Fruit fly (Drosophila melanogaster) whole organism, embryonic: Measurements from ENCODE around the gene CG15414.

Source experiments
- Ada2b ChIP-seq: fragments of 200-800 bp; sonication (Bioruptor generic); IDR thresholded peaks from 2 replicates; pipeline ENCODE4 v1.3.6; 2022; ENCODE audit warnings: missing biosample characterization, missing genetic modification characterization
- Atf3 ChIP-seq: fragments of 200-800 bp; sonication (Bioruptor generic); optimal IDR thresholded peaks from 3 replicates; lab custom pipeline; 2016; ENCODE audit warnings: missing biosample characterization, missing genetic modification characterization
- CG10321 ChIP-seq: fragments of 200-800 bp; sonication (Bioruptor generic); IDR thresholded peaks from 2 replicates; pipeline ENCODE4 v1.3.6; 2022; ENCODE audit warnings: missing biosample characterization, missing genetic modification characterization
- CG10431 ChIP-seq: fragments of 200-800 bp; sonication (Bioruptor generic); optimal IDR thresholded peaks from 3 replicates; lab custom pipeline; 2018; ENCODE audit warnings: missing biosample characterization, mild to moderate bottlenecking, missing genetic modification characterization
- CG10543 ChIP-seq: fragments of 200-800 bp; sonication (Bioruptor generic); optimal IDR thresholded peaks from 3 replicates; lab custom pipeline; 2017; ENCODE audit warnings: missing biosample characterization, mild to moderate bottlenecking, missing genetic modification characterization, moderate library complexity
- CG10565 ChIP-seq: fragments of 200-800 bp; sonication (Bioruptor generic); optimal IDR thresholded peaks from 3 replicates; lab custom pipeline; 2016; ENCODE audit warnings: missing biosample characterization, mild to moderate bottlenecking, missing genetic modification characterization
- CG12391 ChIP-seq: fragments of 200-800 bp; sonication (Bioruptor generic); optimal IDR thresholded peaks from 3 replicates; lab custom pipeline; 2018; ENCODE audit warnings: missing biosample characterization, mild to moderate bottlenecking, missing genetic modification characterization, moderate library complexity
- CG13624 ChIP-seq: fragments of 200-800 bp; sonication (Bioruptor generic); optimal IDR thresholded peaks from 2 replicates; lab custom pipeline; 2016; ENCODE audit warnings: missing biosample characterization, missing genetic modification characterization
- CG13894 ChIP-seq: fragments of 200-800 bp; sonication (Bioruptor generic); optimal IDR thresholded peaks from 3 replicates; lab custom pipeline; 2018; ENCODE audit warnings: missing biosample characterization, mild to moderate bottlenecking, missing genetic modification characterization, moderate library complexity
- CG14965 ChIP-seq: fragments of 200-800 bp; sonication (Bioruptor generic); optimal IDR thresholded peaks from 2 replicates; lab custom pipeline; 2016; ENCODE audit warnings: missing biosample characterization, missing genetic modification characterization, borderline replicate concordance
- CG17802 ChIP-seq: fragments of 200-800 bp; sonication (Bioruptor generic); optimal IDR thresholded peaks from 2 replicates; lab custom pipeline; 2018; ENCODE audit warnings: missing biosample characterization, mild to moderate bottlenecking, missing genetic modification characterization, moderate library complexity
- CG18011 ChIP-seq: fragments of 200-800 bp; sonication (Bioruptor generic); optimal IDR thresholded peaks from 2 replicates; lab custom pipeline; 2017; ENCODE audit warnings: missing biosample characterization, missing genetic modification characterization, mild to moderate bottlenecking, moderate library complexity, missing genotype
- CG18619 ChIP-seq: fragments of 200-800 bp; sonication (Bioruptor generic); optimal IDR thresholded peaks from 3 replicates; lab custom pipeline; 2017; ENCODE audit warnings: missing biosample characterization, mild to moderate bottlenecking, missing genetic modification characterization
- CG6254 ChIP-seq: fragments of 200-800 bp; sonication (Bioruptor generic); optimal IDR thresholded peaks from 3 replicates; lab custom pipeline; 2017; ENCODE audit warnings: mild to moderate bottlenecking, missing biosample characterization, missing genetic modification reagents, missing genetic modification characterization
- CG6689 ChIP-seq: fragments of 200-800 bp; sonication (Bioruptor generic); IDR thresholded peaks from 2 replicates; pipeline ENCODE4 v1.3.6; 2022; ENCODE audit warnings: missing biosample characterization, missing genetic modification characterization
- CG6854 ChIP-seq: fragments of 200-800 bp; sonication (Bioruptor generic); optimal IDR thresholded peaks from 3 replicates; lab custom pipeline; 2017; ENCODE audit warnings: missing biosample characterization, mild to moderate bottlenecking, missing genetic modification characterization
- CG9437 ChIP-seq: fragments of 200-800 bp; sonication (Bioruptor generic); optimal IDR thresholded peaks from 2 replicates; lab custom pipeline; 2018; ENCODE audit warnings: missing biosample characterization, mild to moderate bottlenecking, missing genetic modification characterization
- CG9932 ChIP-seq: fragments of 200-800 bp; sonication (Bioruptor generic); IDR thresholded peaks from 2 replicates; pipeline ENCODE4 v1.3.6; 2022; ENCODE audit warnings: missing biosample characterization, missing genetic modification characterization
- Doc3 ChIP-seq: fragments of 200-800 bp; sonication (Bioruptor generic); IDR thresholded peaks from 3 replicates; pipeline ENCODE4 v1.3.6; 2022; ENCODE audit warnings: missing biosample characterization, missing genetic modification characterization; ENCODE audit not compliant: partially characterized antibody
- Eip74EF ChIP-seq, 2 experiments: fragments of 200-800 bp in 1 of 2; fragments of >200 bp in 1 of 2; sonication (Bioruptor generic) in 1 of 2; optimal IDR thresholded peaks; 2 replicates each; lab custom pipeline; 2017 to 2019; ENCODE audit warnings: missing biosample characterization in 2 of 2, missing genetic modification characterization in 2 of 2, mild to moderate bottlenecking in 1 of 2, moderate library complexity in 1 of 2
- Ets97D ChIP-seq: fragments of 200-800 bp; sonication (Bioruptor generic); optimal IDR thresholded peaks from 3 replicates; lab custom pipeline; 2016; ENCODE audit warnings: missing biosample characterization, missing genetic modification characterization
- Hmx ChIP-seq: fragments of 200-800 bp; sonication (Bioruptor generic); optimal IDR thresholded peaks from 2 replicates; lab custom pipeline; 2016; ENCODE audit warnings: missing biosample characterization, missing genetic modification characterization
- Lim3 ChIP-seq: fragments of 200-800 bp; sonication (Bioruptor generic); IDR thresholded peaks from 2 replicates; pipeline ENCODE4 v1.3.6; 2022; ENCODE audit warnings: missing biosample characterization, missing genetic modification characterization
- NK7.1 ChIP-seq: fragments of 200-800 bp; sonication (Bioruptor generic); optimal IDR thresholded peaks from 3 replicates; lab custom pipeline; 2016; ENCODE audit warnings: missing biosample characterization, missing genetic modification characterization
- Optix ChIP-seq: fragments of 200-800 bp; sonication (Bioruptor generic); IDR thresholded peaks from 3 replicates; pipeline ENCODE4 v1.3.6; 2022; ENCODE audit warnings: missing biosample characterization, missing genetic modification characterization
- Sox102F ChIP-seq: fragments of 200-800 bp; sonication (Bioruptor generic); optimal IDR thresholded peaks from 2 replicates; lab custom pipeline; 2018; ENCODE audit warnings: missing biosample characterization, mild to moderate bottlenecking, missing genetic modification characterization, moderate library complexity
- Sry-δ ChIP-seq: fragments of 200-800 bp; sonication (Bioruptor generic); optimal IDR thresholded peaks from 2 replicates; lab custom pipeline; 2016; ENCODE audit warnings: missing biosample characterization, missing genetic modification characterization
- ato ChIP-seq: fragments of 200-800 bp; sonication (Bioruptor generic); IDR thresholded peaks from 2 replicates; pipeline ENCODE4 v1.3.6; 2022; ENCODE audit warnings: missing biosample characterization, missing genetic modification characterization; ENCODE audit not compliant: partially characterized antibody
- bigmax ChIP-seq: fragments of 200-800 bp; sonication (Bioruptor generic); optimal IDR thresholded peaks from 2 replicates; lab custom pipeline; 2018; ENCODE audit warnings: missing biosample characterization, mild to moderate bottlenecking, missing genetic modification characterization
- chinmo ChIP-seq: fragments of 200-800 bp; sonication (Bioruptor generic); IDR thresholded peaks from 4 replicates; pipeline ENCODE4 v1.3.6; 2022; ENCODE audit warnings: missing biosample characterization, missing genetic modification characterization; ENCODE audit not compliant: partially characterized antibody
- corto ChIP-seq: fragments of 200-800 bp; sonication (Bioruptor generic); optimal IDR thresholded peaks from 2 replicates; lab custom pipeline; 2016; ENCODE audit warnings: missing biosample characterization, mild to moderate bottlenecking, missing genetic modification characterization, moderate library complexity
- croc ChIP-seq: fragments of 200-800 bp; sonication (Bioruptor generic); conservative IDR thresholded peaks from 3 replicates; pipeline ENCODE4 v1.3.6; 2022; ENCODE audit warnings: missing biosample characterization, missing genetic modification characterization
- emc ChIP-seq: fragments of 200-800 bp; sonication (Bioruptor generic); optimal IDR thresholded peaks from 2 replicates; lab custom pipeline; 2016; ENCODE audit warnings: missing biosample characterization, missing genetic modification characterization
- gcm2 ChIP-seq: fragments of 200-800 bp; sonication (Bioruptor generic); optimal IDR thresholded peaks from 2 replicates; lab custom pipeline; 2016; ENCODE audit warnings: missing biosample characterization, missing genetic modification characterization
- ken ChIP-seq: fragments of 200-800 bp; sonication (Bioruptor generic); IDR thresholded peaks from 3 replicates; pipeline ENCODE4 v1.3.6; 2022; ENCODE audit warnings: missing biosample characterization, missing genetic modification characterization
- klu ChIP-seq: fragments of 200-800 bp; sonication (Bioruptor generic); IDR thresholded peaks from 2 replicates; pipeline ENCODE4 v1.3.6; 2022; ENCODE audit warnings: missing biosample characterization, missing genetic modification characterization
- maf-S ChIP-seq: fragments of 200-800 bp; sonication (Bioruptor generic); optimal IDR thresholded peaks from 2 replicates; lab custom pipeline; 2016; ENCODE audit warnings: missing biosample characterization, missing genetic modification characterization
- nau ChIP-seq: fragments of 200-800 bp; sonication (Bioruptor generic); optimal IDR thresholded peaks from 3 replicates; lab custom pipeline; 2017; ENCODE audit warnings: missing biosample characterization, mild to moderate bottlenecking, missing genetic modification characterization, missing genetic modification reagents
- onecut ChIP-seq: fragments of 200-800 bp; sonication (Bioruptor generic); IDR thresholded peaks from 2 replicates; pipeline ENCODE4 v1.3.6; 2022; ENCODE audit warnings: missing biosample characterization, missing genetic modification characterization
- shn ChIP-seq: fragments of 200-800 bp; sonication (Bioruptor generic); optimal IDR thresholded peaks from 3 replicates; lab custom pipeline; 2016; ENCODE audit warnings: missing biosample characterization, missing genetic modification characterization
- tgo ChIP-seq: fragments of 200-800 bp; sonication (Bioruptor generic); IDR thresholded peaks from 3 replicates; pipeline ENCODE4 v1.3.6; 2022; ENCODE audit warnings: missing biosample characterization, missing genetic modification characterization
- tio ChIP-seq: fragments of 200-800 bp; sonication (Bioruptor generic); optimal IDR thresholded peaks from 2 replicates; lab custom pipeline; 2017; ENCODE audit warnings: missing biosample characterization, missing genetic modification characterization, inconsistent platforms
- trh ChIP-seq: fragments of 200-800 bp; sonication (Bioruptor generic); optimal IDR thresholded peaks from 2 replicates; lab custom pipeline; 2016; ENCODE audit warnings: missing biosample characterization, missing genetic modification characterization
- tup ChIP-seq: fragments of 200-800 bp; sonication (Bioruptor generic); optimal IDR thresholded peaks from 2 replicates; lab custom pipeline; 2016; ENCODE audit warnings: missing biosample characterization, mild to moderate bottlenecking, missing genetic modification characterization, moderate library complexity
- twi ChIP-seq: fragments of 200-800 bp; optimal IDR thresholded peaks from 2 replicates; lab custom pipeline; 2019; ENCODE audit warnings: missing biosample characterization, mild to moderate bottlenecking, missing genetic modification characterization, moderate library complexity
- unc-4 ChIP-seq: fragments of 200-800 bp; sonication (Bioruptor generic); IDR thresholded peaks from 2 replicates; pipeline ENCODE4 v1.3.6; 2022; ENCODE audit warnings: missing biosample characterization, missing genetic modification characterization; ENCODE audit not compliant: partially characterized antibody
- vnd ChIP-seq: fragments of 200-800 bp; sonication (Bioruptor generic); IDR thresholded peaks from 3 replicates; pipeline ENCODE4 v1.3.6; 2022; ENCODE audit warnings: missing biosample characterization, missing genetic modification characterization; ENCODE audit not compliant: partially characterized antibody
- wor ChIP-seq: fragments of 200-800 bp; sonication (Bioruptor generic); IDR thresholded peaks from 2 replicates; pipeline ENCODE4 v1.3.6; 2022; ENCODE audit warnings: missing biosample characterization, missing genetic modification characterization
- zen2 ChIP-seq: fragments of 200-800 bp; sonication (Bioruptor generic); IDR thresholded peaks from 3 replicates; pipeline ENCODE4 v1.3.6; 2022; ENCODE audit warnings: missing biosample characterization, missing genetic modification characterization; ENCODE audit not compliant: partially characterized antibody
- zfh1 ChIP-seq: fragments of 200-800 bp; sonication (Bioruptor generic); IDR thresholded peaks from 3 replicates; pipeline ENCODE4 v1.3.6; 2022; ENCODE audit warnings: missing biosample characterization, missing genetic modification characterization

The CG15414 gene

DNA sequence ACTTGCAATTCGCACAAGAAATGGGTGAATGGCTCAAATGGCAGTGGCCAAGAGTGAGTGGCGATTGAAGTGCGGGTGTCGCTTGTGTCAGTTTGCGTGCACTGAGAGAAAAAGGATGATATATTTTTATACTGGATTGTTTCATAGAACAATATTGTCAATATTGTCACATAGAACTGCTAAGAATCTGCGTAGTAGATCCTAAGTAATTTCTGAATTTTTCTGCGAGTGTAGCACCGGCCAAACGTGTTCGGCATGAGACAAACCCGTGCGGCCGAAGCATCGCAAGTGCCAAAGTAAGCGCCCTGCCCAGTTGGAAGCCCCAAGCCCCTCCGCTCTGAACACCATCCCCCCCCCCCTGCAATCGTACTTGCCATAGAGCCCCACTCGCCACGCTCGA lies 50.5 kb downstream of the CG15414 start (continued):
- peak; percentile 35 for TF ChIP-seq maf-S (GFP tag; lab: Kevin White, UChicago)
- no peak for TF ChIP-seq Sry-δ (GFP tag; lab: Kevin White, UChicago)
- no peak for TF ChIP-seq CG13624 (GFP tag; lab: Kevin White, UChicago)
- TF ChIP-seq CG10431, result no peak
- TF ChIP-seq ato (GFP tag; lab: Robert Waterston, UW), result no peak
- TF ChIP-seq CG12391 (tag; lab: Kevin White, UChicago), result peak; percentile 69
- TF ChIP-seq Ets97D (GFP tag; lab: Kevin White, UChicago), result no peak
- TF ChIP-seq emc (GFP tag; lab: Kevin White, UChicago), result no peak
- TF ChIP-seq nau, result peak; percentile 64
- TF ChIP-seq croc, result peak; percentile 46; the same call in 2 of the 3 replicates
- TF ChIP-seq CG9932 (GFP tag; lab: Robert Waterston, UW), result peak; percentile 59
- TF ChIP-seq onecut (GFP tag; lab: Robert Waterston, UW), result peak; percentile 37; the same call in 1 of the 2 replicates
- TF ChIP-seq CG14965 (GFP tag; lab: Kevin White, UChicago), result no peak
- peak; percentile 82 for TF ChIP-seq Sox102F (GFP tag; lab: Kevin White, UChicago)
- TF ChIP-seq corto (GFP tag; lab: Kevin White, UChicago), result no peak
- TF ChIP-seq CG6854 (GFP tag; lab: Kevin White, UChicago), result no peak
- TF ChIP-seq CG18619 (GFP tag; lab: Kevin White, UChicago), result peak; percentile 8
- no peak for TF ChIP-seq tup
- peak; percentile 73 for TF ChIP-seq CG6689 (GFP tag; lab: Robert Waterston, UW)
- TF ChIP-seq CG18011 (GFP tag; lab: Kevin White, UChicago), result peak; percentile 15
- TF ChIP-seq Lim3 (GFP tag; lab: Robert Waterston, UW), result no peak; the same call in 1 of the 2 replicates
- TF ChIP-seq twi, result no peak
- peak; percentile 39 for TF ChIP-seq tio (GFP tag; lab: Kevin White, UChicago)
- no peak for TF ChIP-seq vnd (GFP tag; lab: Robert Waterston, UW)
- TF ChIP-seq NK7.1 (GFP tag; lab: Kevin White, UChicago), result no peak
- TF ChIP-seq CG10565, result no peak
- TF ChIP-seq tgo (GFP tag; lab: Robert Waterston, UW), result peak; percentile 81
- no peak for TF ChIP-seq ken (GFP tag; lab: Robert Waterston, UW)
- peak; percentile 76; the same call in 2 of the 3 replicates for TF ChIP-seq Optix (GFP tag; lab: Robert Waterston, UW)
- TF ChIP-seq CG13894 (tag; lab: Kevin White, UChicago), result no peak
- TF ChIP-seq chinmo, result 0 out of 4 replicates have a peak, but pooled peaks have one; percentile 30
- no peak for TF ChIP-seq Eip74EF (GFP tag; optimal IDR thresholded peaks at IDR 0.05; lab: Kevin White, UChicago)
- TF ChIP-seq Doc3, result no peak
- peak; percentile 24 for TF ChIP-seq shn (GFP tag; lab: Kevin White, UChicago)
- TF ChIP-seq CG10543 (GFP tag; lab: Kevin White, UChicago), result no peak
- TF ChIP-seq zfh1, result peak; percentile 71
- TF ChIP-seq Hmx (GFP tag; lab: Kevin White, UChicago), result no peak
- no peak for TF ChIP-seq unc-4 (GFP tag; lab: Robert Waterston, UW)
- TF ChIP-seq CG6254, result peak; percentile 65
- no peak for TF ChIP-seq gcm2 (GFP tag; lab: Kevin White, UChicago)
- peak; percentile 49; the same call in 1 of the 2 replicates for TF ChIP-seq CG10321 (GFP tag; lab: Robert Waterston, UW)
- peak; percentile 34 for TF ChIP-seq Atf3
- peak; percentile 5 for TF ChIP-seq trh
- TF ChIP-seq Ada2b, result peak; percentile 72
- no peak for TF ChIP-seq zen2 (GFP tag; lab: Robert Waterston, UW)
- peak; percentile 33 for TF ChIP-seq CG17802 (tag; lab: Kevin White, UChicago)
- TF ChIP-seq CG9437 (GFP tag; lab: Kevin White, UChicago), result peak; percentile 21
- TF ChIP-seq bigmax (GFP tag; lab: Kevin White, UChicago), result no peak
- peak; percentile 27; the same call in 1 of the 2 replicates for TF ChIP-seq wor
- TF ChIP-seq klu (GFP tag; lab: Robert Waterston, UW), result peak; percentile 36; the same call in 1 of the 2 replicates
